Fruit fly (Drosophila melanogaster) whole organism, prepupa: ENCODE measurements around the gene CG16953.

Experiments
- CG10631 ChIP-seq: fragments of 200-800 bp; sonication (Bioruptor generic); optimal IDR thresholded peaks from 2 replicates; lab custom pipeline; 2016; ENCODE audit warnings: missing biosample characterization, missing genetic modification characterization
- CG10669 ChIP-seq: fragments of 200-800 bp; sonication (Bioruptor generic); optimal IDR thresholded peaks from 3 replicates; lab custom pipeline; 2018; ENCODE audit warnings: missing biosample characterization, mild to moderate bottlenecking, missing genetic modification characterization, moderate library complexity
- CG15336 ChIP-seq: fragments of 200-800 bp; sonication (Bioruptor generic); IDR thresholded peaks from 2 replicates; pipeline ENCODE4 v1.3.6; 2022; ENCODE audit warnings: missing biosample characterization, missing genetic modification characterization
- CG31627 ChIP-seq: fragments of 200-800 bp; sonication (Bioruptor generic); optimal IDR thresholded peaks from 3 replicates; lab custom pipeline; 2016; ENCODE audit warnings: missing biosample characterization, missing genetic modification characterization
- CG32006 ChIP-seq: fragments of 200-800 bp; sonication (Bioruptor generic); optimal IDR thresholded peaks from 3 replicates; lab custom pipeline; 2017; ENCODE audit warnings: missing biosample characterization, mild to moderate bottlenecking, missing genetic modification characterization
- CG34406 ChIP-seq: fragments of 200-800 bp; sonication (Bioruptor generic); optimal IDR thresholded peaks from 3 replicates; lab custom pipeline; 2016; ENCODE audit warnings: missing biosample characterization, missing genetic modification characterization
- CG3919 ChIP-seq: fragments of 200-800 bp; sonication (Bioruptor generic); optimal IDR thresholded peaks from 3 replicates; lab custom pipeline; 2016; ENCODE audit warnings: missing biosample characterization, missing genetic modification characterization
- CG4318 ChIP-seq: fragments of 200-800 bp; sonication (Bioruptor generic); optimal IDR thresholded peaks from 3 replicates; lab custom pipeline; 2017; ENCODE audit warnings: missing biosample characterization, mild to moderate bottlenecking, missing genetic modification characterization
- CG6163 ChIP-seq: fragments of 200-800 bp; sonication (Bioruptor generic); IDR thresholded peaks from 3 replicates; pipeline ENCODE4 v1.3.6; 2022; ENCODE audit warnings: missing biosample characterization, missing genetic modification characterization
- CG6276 ChIP-seq: fragments of 200-800 bp; sonication (Bioruptor generic); optimal IDR thresholded peaks from 2 replicates; lab custom pipeline; 2017; ENCODE audit warnings: missing biosample characterization, mild to moderate bottlenecking, missing genetic modification characterization
- CG6808 ChIP-seq: fragments of 200-800 bp; sonication (Bioruptor generic); optimal IDR thresholded peaks from 3 replicates; lab custom pipeline; 2017; ENCODE audit warnings: missing biosample characterization, missing genetic modification characterization, mild to moderate bottlenecking, moderate library complexity, missing genetic modification reagents
- CG8119 ChIP-seq: fragments of 200-800 bp; sonication (Bioruptor generic); IDR thresholded peaks from 3 replicates; pipeline ENCODE4 v1.3.6; 2022; ENCODE audit warnings: missing biosample characterization, missing genetic modification characterization
- CG8632 ChIP-seq: fragments of 200-800 bp; sonication (Bioruptor generic); optimal IDR thresholded peaks from 3 replicates; lab custom pipeline; 2016; ENCODE audit warnings: missing biosample characterization, missing genetic modification characterization
- CG9139 ChIP-seq: fragments of 200-800 bp; sonication (Bioruptor generic); optimal IDR thresholded peaks from 3 replicates; lab custom pipeline; 2017; ENCODE audit warnings: missing biosample characterization, mild to moderate bottlenecking, missing genetic modification characterization
- Eip75B ChIP-seq: fragments of 200-800 bp; sonication (Bioruptor generic); optimal IDR thresholded peaks from 3 replicates; lab custom pipeline; 2016; ENCODE audit warnings: missing biosample characterization, missing genetic modification characterization
- Eip78C ChIP-seq: fragments of 200-800 bp; sonication (Bioruptor generic); peaks from one replicate; lab custom pipeline; 2016; ENCODE audit warnings: missing biosample characterization, missing genetic modification characterization
- Ets96B ChIP-seq: fragments of 200-800 bp; optimal IDR thresholded peaks from 2 replicates; lab custom pipeline; 2019; ENCODE audit warnings: missing biosample characterization, mild to moderate bottlenecking, missing genetic modification characterization, moderate library complexity
- Gug ChIP-seq: fragments of 200-800 bp; sonication (Bioruptor generic); IDR thresholded peaks from 2 replicates; pipeline ENCODE4 v1.3.6; 2022; ENCODE audit warnings: missing biosample characterization, missing genetic modification characterization
- Hr39 ChIP-seq: fragments of 200-800 bp; sonication (Bioruptor generic); optimal IDR thresholded peaks from 2 replicates; lab custom pipeline; 2016; ENCODE audit warnings: missing biosample characterization, missing genetic modification characterization
- Hr4 ChIP-seq: fragments of 200-800 bp; sonication (Bioruptor generic); optimal IDR thresholded peaks from 3 replicates; lab custom pipeline; 2016; ENCODE audit warnings: missing biosample characterization, missing genetic modification characterization
- OdsH ChIP-seq: fragments of 200-800 bp; sonication (Bioruptor generic); optimal IDR thresholded peaks from 3 replicates; lab custom pipeline; 2016; ENCODE audit warnings: missing biosample characterization, missing genetic modification characterization
- Smox ChIP-seq: fragments of 200-800 bp; sonication (Bioruptor generic); optimal IDR thresholded peaks from 3 replicates; lab custom pipeline; 2016; ENCODE audit warnings: missing biosample characterization, missing genetic modification characterization
- Sox15 ChIP-seq: fragments of 200-800 bp; sonication (Bioruptor generic); optimal IDR thresholded peaks from 3 replicates; lab custom pipeline; 2016; ENCODE audit warnings: missing biosample characterization, missing genetic modification characterization
- acj6 ChIP-seq: fragments of 200-800 bp; sonication (Bioruptor generic); optimal IDR thresholded peaks from 3 replicates; lab custom pipeline; 2016; ENCODE audit warnings: missing biosample characterization, missing genetic modification characterization
- cyc ChIP-seq: fragments of 200-800 bp; sonication (Bioruptor generic); optimal IDR thresholded peaks from 3 replicates; lab custom pipeline; 2016; ENCODE audit warnings: missing biosample characterization, missing genetic modification characterization
- dsx ChIP-seq: fragments of 200-800 bp; optimal IDR thresholded peaks from 3 replicates; lab custom pipeline; 2019; ENCODE audit warnings: missing biosample characterization, mild to moderate bottlenecking, missing genetic modification characterization, moderate library complexity; ENCODE audit not compliant: poor library complexity, severe bottlenecking
- eg ChIP-seq: fragments of 200-800 bp; sonication (Bioruptor generic); IDR thresholded peaks from 3 replicates; pipeline ENCODE4 v1.3.6; 2022; ENCODE audit warnings: missing biosample characterization, missing genetic modification characterization
- esn ChIP-seq: fragments of 200-800 bp; sonication (Bioruptor generic); optimal IDR thresholded peaks from 2 replicates; lab custom pipeline; 2016; ENCODE audit warnings: missing biosample characterization, mild to moderate bottlenecking, missing genetic modification characterization, moderate library complexity
- fd59A ChIP-seq: fragments of 200-800 bp; sonication (Bioruptor generic); optimal IDR thresholded peaks from 2 replicates; lab custom pipeline; 2017; ENCODE audit warnings: missing biosample characterization, mild to moderate bottlenecking, missing genetic modification characterization, missing genetic modification reagents
- fkh ChIP-seq: fragments of 200-800 bp; sonication (Bioruptor generic); optimal IDR thresholded peaks from 3 replicates; lab custom pipeline; 2017; ENCODE audit warnings: missing biosample characterization, mild to moderate bottlenecking, missing genetic modification characterization, moderate library complexity
- lz ChIP-seq: fragments of 200-800 bp; sonication (Bioruptor generic); optimal IDR thresholded peaks from 3 replicates; lab custom pipeline; 2016; ENCODE audit warnings: missing biosample characterization, missing genetic modification characterization
- net ChIP-seq: fragments of 200-800 bp; sonication (Bioruptor generic); optimal IDR thresholded peaks from 3 replicates; lab custom pipeline; 2016; ENCODE audit warnings: missing biosample characterization, missing genetic modification characterization
- pdm3 ChIP-seq: fragments of 200-800 bp; sonication (Bioruptor generic); optimal IDR thresholded peaks from 3 replicates; lab custom pipeline; 2016; ENCODE audit warnings: missing biosample characterization, missing genetic modification characterization
- salr ChIP-seq, 2 experiments: fragments of 200-800 bp; sonication (Bioruptor generic); optimal IDR thresholded peaks; 3 replicates each; lab custom pipeline; 2016 to 2018; ENCODE audit warnings: missing biosample characterization in 2 of 2, missing genetic modification characterization in 2 of 2, mild to moderate bottlenecking in 1 of 2
- spab ChIP-seq: fragments of 200-800 bp; sonication (Bioruptor generic); optimal IDR thresholded peaks from 2 replicates; lab custom pipeline; 2017; ENCODE audit warnings: missing biosample characterization, mild to moderate bottlenecking, missing genetic modification characterization, missing genetic modification reagents
- ss ChIP-seq, 2 experiments: fragments of 200-800 bp; sonication (Bioruptor generic); optimal IDR thresholded peaks; 2 replicates in 1 of 2; 3 replicates in 1 of 2; lab custom pipeline; 2017 to 2018; ENCODE audit warnings: mild to moderate bottlenecking in 2 of 2, missing biosample characterization in 2 of 2, missing genetic modification characterization in 2 of 2, moderate library complexity in 1 of 2
- svp ChIP-seq: fragments of 200-800 bp; sonication (Bioruptor generic); peaks from one replicate; lab custom pipeline; 2016; ENCODE audit warnings: missing biosample characterization, missing genetic modification characterization
- vri ChIP-seq: fragments of 200-800 bp; sonication (Bioruptor generic); optimal IDR thresholded peaks from 3 replicates; lab custom pipeline; 2016; ENCODE audit warnings: missing biosample characterization, mild to moderate bottlenecking, missing genetic modification characterization

The CG16953 gene

dm6 chr3R:20560668-20561226 lies 24.9 kb downstream of the CG16953 start, which contains the start of gene CG5191:
Gene CG5191 (plus strand): TSS chr3R:20560865.
- TF ChIP-seq CG6163, result peak; percentile 23; the same call in 1 of the 3 replicates
- TF ChIP-seq fkh (GFP tag; lab: Kevin White, UChicago), result peak; percentile 72
- no peak for TF ChIP-seq fd59A
- no peak for TF ChIP-seq Hr39 (GFP tag; lab: Kevin White, UChicago)
- peak; percentile 16 for TF ChIP-seq cyc (GFP tag; lab: Kevin White, UChicago)

- TF ChIP-seq acj6 (GFP tag; lab: Kevin White, UChicago) (no peak), CG10669 (peak; percentile 11), CG8632 (no peak), lz (GFP tag; lab: Kevin White, UChicago) (no peak), CG32006 (peak; percentile 35), CG9139 (GFP tag; lab: Kevin White, UChicago) (peak; percentile 57), pdm3 (peak; percentile 13), Hr4 (GFP tag; lab: Kevin White, UChicago) (peak; percentile 36), Eip78C (GFP tag; lab: Kevin White, UChicago) (peak; percentile 28), Gug (GFP tag; lab: Robert Waterston, UW) (no peak), eg (GFP tag; lab: Robert Waterston, UW) (peak; percentile 44; the same call in 2 of the 3 replicates), dsx (GFP tag; lab: Kevin White, UChicago) (no peak), CG34406 (GFP tag; lab: Kevin White, UChicago) (no peak), net (GFP tag; lab: Kevin White, UChicago) (peak; percentile 44), CG6276 (peak; percentile 64), CG4318 (no peak), CG6808 (peak; percentile 49), CG31627 (no peak), Hr39 (GFP tag; lab: Kevin White, UChicago) (peak; percentile 7), Ets96B (tag; lab: Kevin White, UChicago) (no peak), esn (GFP tag; lab: Kevin White, UChicago) (no peak), spab (GFP tag; lab: Kevin White, UChicago) (no peak), vri (peak; percentile 4), CG8119 (GFP tag; lab: Robert Waterston, UW) (peak; percentile 37; the same call in 2 of the 3 replicates), CG15336 (GFP tag; lab: Robert Waterston, UW) (0 out of 2 replicates have a peak, but pooled peaks have one; percentile 28), salr (GFP tag; optimal IDR thresholded peaks at IDR 0.05; lab: Kevin White, UChicago) (peak in 1 of 2 experiments; percentile 49), Smox (no peak), Eip75B (GFP tag; lab: Kevin White, UChicago) (no peak), Sox15 (GFP tag; lab: Kevin White, UChicago) (no peak), svp (peak; percentile 21), cyc (GFP tag; lab: Kevin White, UChicago) (no peak), CG10631 (GFP tag; lab: Kevin White, UChicago) (peak; percentile 18), OdsH (GFP tag; lab: Kevin White, UChicago) (peak; percentile 38), ss (GFP tag; optimal IDR thresholded peaks at IDR 0.05; lab: Kevin White, UChicago) (peak in 1 of 2 experiments; percentile 41), fkh (GFP tag; lab: Kevin White, UChicago) (peak; percentile 55), CG3919 (peak; percentile 17)
These were observed 25.5 kb downstream of the CG16953 start, which contains the start of gene CG15922 for dm6 chr3R:20560019-20560667. Gene CG15922 (minus strand): TSS chr3R:20560280.
